Fruit fly (Drosophila melanogaster): Measurements from ENCODE around the gene CG32532.

dm6 chrX:19585142-19585541, 37.9 kb upstream of the CG32532 start:
- TF ChIP-seq CG17806 (tag; optimal IDR thresholded peaks at IDR 0.05) (no peak), CG8301 (tag; optimal IDR thresholded peaks at IDR 0.05) (no peak), CG34367 (tag; optimal IDR thresholded peaks at IDR 0.05) (no peak), Pif1B (GFP tag; optimal IDR thresholded peaks at IDR 0.05) (no peak), gl (tag; optimal IDR thresholded peaks at IDR 0.05) (no peak), rn (GFP tag; IDR thresholded peaks at IDR 0.05) (no peak), Ets98B (GFP tag; IDR thresholded peaks at IDR 0.05) (no peak), CG8159 (tag; optimal IDR thresholded peaks at IDR 0.05) (no peak), EcR (GFP tag; optimal IDR thresholded peaks at IDR 0.05) (no peak), CG9948 (tag; optimal IDR thresholded peaks at IDR 0.05) (no peak), CG12605 (GFP tag; IDR thresholded peaks at IDR 0.05) (no peak), CG32121 (GFP tag; IDR thresholded peaks at IDR 0.05) (no peak), CG13204 (GFP tag; optimal IDR thresholded peaks at IDR 0.05) (no peak), Pif1A (GFP tag; optimal IDR thresholded peaks at IDR 0.05) (no peak)

Measured in whole organism, pupa.